Worm (Caenorhabditis elegans) whole organism, L4 larva: ENCODE data around the gene F54F7.14.

Experiments
- D1046.2 ChIP-seq: fragments of 200-800 bp; sonication (Bioruptor generic); IDR thresholded peaks from 2 replicates; pipeline ENCODE4 v1.3.6; 2022; ENCODE audit warnings: missing genetic modification characterization, missing compliant biosample characterization
- F26F4.8 ChIP-seq: fragments of 200-800 bp; sonication (Bioruptor generic); conservative IDR thresholded peaks from 2 replicates; pipeline ENCODE4 v1.3.6; 2022; ENCODE audit warnings: missing genetic modification characterization, missing compliant biosample characterization
- T26A8.4 ChIP-seq: fragments of 200-800 bp; sonication (Bioruptor generic); IDR thresholded peaks from 2 replicates; pipeline ENCODE4 v1.3.6; 2022; ENCODE audit warnings: missing genetic modification characterization, missing compliant biosample characterization
- Y75B8A.6 ChIP-seq: fragments of 200-800 bp; sonication (Bioruptor generic); IDR thresholded peaks from 2 replicates; pipeline ENCODE4 v1.3.6; 2022; ENCODE audit warnings: missing genetic modification reagents, missing genetic modification characterization, missing compliant biosample characterization
- ZK337.2 ChIP-seq: fragments of 200-800 bp; sonication (Bioruptor generic); IDR thresholded peaks from 2 replicates; pipeline ENCODE4 v1.3.6; 2022; ENCODE audit warnings: missing genetic modification reagents, missing genetic modification characterization, missing compliant biosample characterization
- ceh-28 ChIP-seq: fragments of 150-350 bp; optimal IDR thresholded peaks from 2 replicates; lab custom pipeline; 2014; ENCODE audit warnings: missing biosample characterization, missing genetic modification reagents, missing genetic modification characterization
- daf-16 ChIP-seq, 3 experiments: sonication (generic microtip); optimal IDR thresholded peaks; 2 replicates each; lab custom pipeline; 2016 to 2017; ENCODE audit warnings: missing genetic modification characterization in 3 of 3, missing genetic modification reagents in 3 of 3, mild to moderate bottlenecking in 2 of 3, missing compliant biosample characterization in 2 of 3, missing biosample characterization in 1 of 3, moderate library complexity in 1 of 3
- dmd-6 ChIP-seq: fragments of 200-800 bp; sonication (Bioruptor generic); IDR thresholded peaks from 2 replicates; pipeline ENCODE4 v1.3.6; 2022; ENCODE audit warnings: missing genetic modification reagents, missing genetic modification characterization, missing compliant biosample characterization
- dmd-8 ChIP-seq: fragments of 200-800 bp; sonication (Bioruptor generic); IDR thresholded peaks from 2 replicates; pipeline ENCODE4 v1.3.6; 2022; ENCODE audit warnings: missing genetic modification characterization, missing compliant biosample characterization
- dmd-9 ChIP-seq: fragments of 200-800 bp; sonication (Bioruptor generic); IDR thresholded peaks from 2 replicates; pipeline ENCODE4 v1.3.6; 2022; ENCODE audit warnings: missing genetic modification reagents, missing genetic modification characterization, missing compliant biosample characterization
- dpl-1 ChIP-seq: fragments of 150-350 bp; optimal IDR thresholded peaks from 2 replicates; lab custom pipeline; 2014; ENCODE audit warnings: missing biosample characterization, missing genetic modification reagents, missing genetic modification characterization
- egl-27 ChIP-seq: sonication (generic microtip); optimal IDR thresholded peaks from 3 replicates; lab custom pipeline; 2017; ENCODE audit warnings: missing biosample characterization, missing genetic modification reagents, missing genetic modification characterization
- egl-43 ChIP-seq: fragments of 200-800 bp; sonication (Bioruptor generic); IDR thresholded peaks from 2 replicates; pipeline ENCODE4 v1.3.6; 2022; ENCODE audit warnings: missing genetic modification reagents, missing genetic modification characterization, missing compliant biosample characterization
- fkh-10 ChIP-seq: fragments of 150-350 bp; optimal IDR thresholded peaks from 2 replicates; lab custom pipeline; 2014; ENCODE audit warnings: missing biosample characterization, missing genetic modification reagents, missing genetic modification characterization
- gei-8 ChIP-seq: fragments of 200-800 bp; sonication (Bioruptor generic); optimal IDR thresholded peaks from 2 replicates; lab custom pipeline; 2018; ENCODE audit warnings: mild to moderate bottlenecking, missing genetic modification characterization, missing compliant biosample characterization
- hif-1 ChIP-seq, 2 experiments: sonication (generic microtip); optimal IDR thresholded peaks; 2 replicates each; lab custom pipeline; 2016 to 2017; ENCODE audit warnings: missing compliant biosample characterization in 2 of 2, missing genetic modification characterization in 2 of 2, missing genetic modification reagents in 2 of 2, missing genotype in 2 of 2, mild to moderate bottlenecking in 1 of 2
- hlh-30 ChIP-seq: sonication (generic microtip); optimal IDR thresholded peaks from 2 replicates; lab custom pipeline; 2017; ENCODE audit warnings: antibody characterized with exemption, mild to moderate bottlenecking, missing genetic modification characterization, missing compliant biosample characterization; ENCODE audit not compliant: insufficient read depth
- lim-7 ChIP-seq: fragments of 200-800 bp; sonication (Bioruptor generic); IDR thresholded peaks from 2 replicates; pipeline ENCODE4 v1.3.6; 2022; ENCODE audit warnings: missing genetic modification characterization, missing compliant biosample characterization
- lin-1 ChIP-seq: fragments of 200-800 bp; sonication (Bioruptor generic); IDR thresholded peaks from 2 replicates; pipeline ENCODE4 v1.3.6; 2022; ENCODE audit warnings: missing genetic modification reagents, missing genetic modification characterization, missing compliant biosample characterization
- lin-29 ChIP-seq: fragments of 200-800 bp; sonication (Bioruptor generic); IDR thresholded peaks from 2 replicates; pipeline ENCODE4 v1.3.6; 2022; ENCODE audit warnings: missing genetic modification reagents, missing genetic modification characterization, missing compliant biosample characterization
- mdl-1 ChIP-seq, 2 experiments: fragments of 150-350 bp in 1 of 2; sonication (generic microtip) in 1 of 2; optimal IDR thresholded peaks; 2 replicates each; lab custom pipeline; 2014 to 2017; ENCODE audit warnings: missing biosample characterization in 2 of 2, missing genetic modification characterization in 2 of 2
- mes-2 ChIP-seq: sonication (generic microtip); optimal IDR thresholded peaks from 2 replicates; lab custom pipeline; 2016; ENCODE audit warnings: missing genotype, mild to moderate bottlenecking, missing genetic modification characterization, missing compliant biosample characterization; ENCODE audit not compliant: poor library complexity, severe bottlenecking
- nhr-42 ChIP-seq: fragments of 200-800 bp; sonication (Bioruptor generic); IDR thresholded peaks from 2 replicates; pipeline ENCODE4 v1.3.6; 2022; ENCODE audit warnings: missing genetic modification characterization, missing compliant biosample characterization
- nhr-48 ChIP-seq: sonication (generic microtip); optimal IDR thresholded peaks from 2 replicates; lab custom pipeline; 2016; ENCODE audit warnings: mild to moderate bottlenecking, missing genetic modification characterization, missing compliant biosample characterization
- nhr-6 ChIP-seq: fragments of 150-350 bp; optimal IDR thresholded peaks from 2 replicates; lab custom pipeline; 2014; ENCODE audit warnings: missing biosample characterization, missing genetic modification characterization
- nhr-77 ChIP-seq: fragments of 150-350 bp; optimal IDR thresholded peaks from 2 replicates; lab custom pipeline; 2014; ENCODE audit warnings: missing biosample characterization, missing genetic modification characterization
- pha-4 ChIP-seq, 2 experiments: fragments of 150-350 bp in 1 of 2; fragments of 200-800 bp in 1 of 2; sonication (Bioruptor generic) in 1 of 2; IDR thresholded peaks in 1 of 2; optimal IDR thresholded peaks in 1 of 2; 2 replicates each; pipeline versions ENCODE4 v1.3.6 to Lab custom; 2014 to 2022; ENCODE audit warnings: missing genetic modification characterization in 2 of 2, missing genetic modification reagents in 2 of 2, missing biosample characterization in 1 of 2, missing compliant biosample characterization in 1 of 2
- php-3 ChIP-seq: fragments of 200-800 bp; sonication (Bioruptor generic); IDR thresholded peaks from 2 replicates; pipeline ENCODE4 v1.3.6; 2022; ENCODE audit warnings: missing genetic modification reagents, missing genetic modification characterization, missing compliant biosample characterization
- set-16 ChIP-seq: fragments of 200-800 bp; sonication (Bioruptor generic); IDR thresholded peaks from 2 replicates; pipeline ENCODE4 v1.3.6; 2022; ENCODE audit warnings: missing genetic modification reagents, missing genetic modification characterization, missing compliant biosample characterization
- skn-1 ChIP-seq: fragments of 150-350 bp; optimal IDR thresholded peaks from 2 replicates; lab custom pipeline; 2014; ENCODE audit warnings: missing biosample characterization, missing genetic modification characterization
- snpc-1.2 ChIP-seq: fragments of 200-800 bp; sonication (Bioruptor generic); IDR thresholded peaks from 2 replicates; pipeline ENCODE4 v1.3.6; 2022; ENCODE audit warnings: missing genetic modification reagents, missing genetic modification characterization, missing compliant biosample characterization
- snpc-4 ChIP-seq: fragments of 150-350 bp; optimal IDR thresholded peaks from 2 replicates; lab custom pipeline; 2014; ENCODE audit warnings: missing biosample characterization, missing genetic modification characterization
- tra-1 ChIP-seq: fragments of 200-800 bp; sonication (Bioruptor generic); IDR thresholded peaks from 2 replicates; pipeline ENCODE4 v1.3.6; 2022; ENCODE audit warnings: missing genetic modification reagents, missing genetic modification characterization, missing compliant biosample characterization
- unc-62 ChIP-seq, 3 experiments: fragments of 150-350 bp in 1 of 3; sonication (generic microtip); optimal IDR thresholded peaks in 2 of 3; peaks in 1 of 3; 1 replicate in 1 of 3; 2 replicates in 2 of 3; lab custom pipeline; 2014 to 2017; ENCODE audit warnings: missing biosample characterization in 3 of 3, missing genetic modification characterization in 3 of 3, missing genetic modification reagents in 3 of 3, missing genotype in 1 of 3
- ztf-11 ChIP-seq: fragments of 150-350 bp; optimal IDR thresholded peaks from 2 replicates; lab custom pipeline; 2014; ENCODE audit warnings: missing biosample characterization, missing genetic modification characterization
- ztf-7 ChIP-seq: fragments of 150-350 bp; optimal IDR thresholded peaks from 2 replicates; lab custom pipeline; 2014; ENCODE audit warnings: missing biosample characterization, missing genetic modification characterization

F54F7.14 gene

ce11 chrX:11872210-11872609 lies 21.5 kb downstream of the F54F7.14 start (continued):
- peak; percentile 49; the same call in 1 of the 2 replicates for TF ChIP-seq php-3 (GFP tag; lab: Robert Waterston, UW)
- TF ChIP-seq T26A8.4 (GFP tag; lab: Robert Waterston, UW): no peak
- TF ChIP-seq snpc-4 (tag; lab: Kevin White, UChicago): no peak
- peak; percentile 56 for TF ChIP-seq dmd-6 (GFP tag; lab: Robert Waterston, UW)
- 0 out of 2 replicates have a peak, but pooled peaks have one; percentile 44 for TF ChIP-seq dmd-9 (GFP tag; lab: Robert Waterston, UW)
- peak; percentile 30; the same call in 1 of the 2 replicates for TF ChIP-seq lin-1
- TF ChIP-seq mdl-1 (tag; optimal IDR thresholded peaks at IDR 0.05; lab: Kevin White, UChicago): no peak
- TF ChIP-seq hlh-30 (tag; lab: Kevin White, UChicago): no peak
- TF ChIP-seq lin-29 (GFP tag; lab: Robert Waterston, UW): no peak
- no peak for TF ChIP-seq skn-1
- 0 out of 2 replicates have a peak, but pooled peaks have one; percentile 61 for TF ChIP-seq dmd-8
- TF ChIP-seq egl-43 (GFP tag; lab: Robert Waterston, UW): no peak; the same call in none of the 2 replicates
- no peak for TF ChIP-seq nhr-6
- peak in 1 of 2 experiments; percentile 83 for TF ChIP-seq daf-16 (GFP tag; optimal IDR thresholded peaks at IDR 0.05; lab: Kevin White, UChicago)
- TF ChIP-seq daf-16 (tag; optimal IDR thresholded peaks at IDR 0.05; lab: Kevin White, UChicago): peak; percentile 75
- TF ChIP-seq nhr-42 (GFP tag; lab: Robert Waterston, UW): peak; percentile 84
- peak; percentile 78; the same call in 1 of the 2 replicates for TF ChIP-seq snpc-1.2 (GFP tag; lab: Robert Waterston, UW)
- no peak for TF ChIP-seq hif-1 (tag; optimal IDR thresholded peaks at IDR 0.05; lab: Kevin White, UChicago)
- no peak for TF ChIP-seq pha-4 (GFP tag; IDR thresholded peaks at IDR 0.05; lab: Robert Waterston, UW)
- no peak for TF ChIP-seq pha-4 (tag; optimal IDR thresholded peaks at IDR 0.05; lab: Kevin White, UChicago)
- peak; percentile 44 for TF ChIP-seq nhr-48 (tag; lab: Kevin White, UChicago)
- peak in 1 of 2 experiments; percentile 18 for TF ChIP-seq unc-62 (GFP tag; optimal IDR thresholded peaks at IDR 0.05 in 1 of 2; lab: Kevin White, UChicago)
- no peak for TF ChIP-seq unc-62 (tag; optimal IDR thresholded peaks at IDR 0.05; lab: Kevin White, UChicago)
- TF ChIP-seq dpl-1 (GFP tag; lab: Kevin White, UChicago): no peak
- TF ChIP-seq ztf-11: no peak
- no peak for TF ChIP-seq nhr-77
- TF ChIP-seq set-16 (GFP tag; lab: Robert Waterston, UW): no peak
- TF ChIP-seq ZK337.2 (GFP tag; lab: Robert Waterston, UW): no peak
- TF ChIP-seq Y75B8A.6 (GFP tag; lab: Robert Waterston, UW): 0 out of 2 replicates have a peak, but pooled peaks have one; percentile 20
- no peak for TF ChIP-seq mes-2 (tag; lab: Kevin White, UChicago)

DNA sequence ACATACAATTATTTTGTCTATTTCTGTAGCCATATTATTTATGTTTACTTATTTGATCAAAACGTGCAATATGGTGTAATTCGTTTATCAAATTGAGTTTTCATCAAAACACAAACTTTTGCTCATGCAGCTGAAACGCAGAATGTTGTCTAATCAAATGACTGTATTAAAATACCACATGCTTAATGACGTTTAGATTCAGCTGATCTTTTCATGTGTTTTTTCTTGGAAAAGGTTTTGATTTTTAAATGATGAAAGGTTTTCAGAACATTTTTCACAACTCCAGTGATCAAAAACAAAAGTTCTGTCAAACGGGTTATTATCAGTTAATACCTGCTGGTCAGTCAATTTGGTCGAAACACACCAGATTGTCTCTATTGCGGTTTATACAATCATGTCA lies 24.6 kb downstream of the F54F7.14 start, which contains the start of gene Y62H9A.1:
TSS of gene Y62H9A.1 (plus strand) at position 282 of the 400 bp plus-strand sequence.
- TF ChIP-seq egl-27 (tag; lab: Kevin White, UChicago): no peak
- TF ChIP-seq T26A8.4 (GFP tag; lab: Robert Waterston, UW): no peak
- no peak for TF ChIP-seq tra-1 (GFP tag; lab: Robert Waterston, UW)
- no peak for TF ChIP-seq ZK337.2 (GFP tag; lab: Robert Waterston, UW)
- no peak for TF ChIP-seq lim-7 (GFP tag; lab: Robert Waterston, UW)
- TF ChIP-seq D1046.2: no peak
- TF ChIP-seq mdl-1 (tag; optimal IDR thresholded peaks at IDR 0.05; lab: Kevin White, UChicago): no peak
- TF ChIP-seq snpc-1.2 (GFP tag; lab: Robert Waterston, UW): no peak
- TF ChIP-seq F26F4.8 (GFP tag; lab: Robert Waterston, UW): no peak
- TF ChIP-seq fkh-10 (GFP tag; lab: Kevin White, UChicago): no peak
- TF ChIP-seq gei-8 (GFP tag; lab: Kevin White, UChicago): no peak
- TF ChIP-seq ztf-7 (tag; lab: Kevin White, UChicago): no peak
- no peak for TF ChIP-seq ceh-28 (tag; lab: Kevin White, UChicago)
- no peak for TF ChIP-seq snpc-4 (tag; lab: Kevin White, UChicago)
